Worm (Caenorhabditis elegans): ENCODE measurements around the gene C09G4.4.

Gene C09G4.4

ce11 chrIV:8506034-8506433 is 6.7 kb upstream of the C09G4.4 start:
- no peak for TF ChIP-seq che-1 (tag; optimal IDR thresholded peaks at IDR 0.05)
- TF ChIP-seq nfya-1 (tag; optimal IDR thresholded peaks at IDR 0.05) = no peak
- no peak for TF ChIP-seq unc-42 (tag; optimal IDR thresholded peaks at IDR 0.05)

- TF ChIP-seq gmeb-2 (tag; optimal IDR thresholded peaks at IDR 0.05) (no peak), pax-1 (tag; optimal IDR thresholded peaks at IDR 0.05) (no peak), npax-4 (tag; optimal IDR thresholded peaks at IDR 0.05) (no peak), K02D7.2 (tag; optimal IDR thresholded peaks at IDR 0.05) (no peak), C38D4.7 (GFP tag; optimal IDR thresholded peaks at IDR 0.05) (no peak), nhr-11 (tag; optimal IDR thresholded peaks at IDR 0.05) (no peak)
Observed at ce11 chrIV:8510534-8510933, 2.2 kb upstream of the C09G4.4 start, which contains the start of gene tag-77. tag-77 (minus strand) TSS chrIV:8510548.

DNA sequence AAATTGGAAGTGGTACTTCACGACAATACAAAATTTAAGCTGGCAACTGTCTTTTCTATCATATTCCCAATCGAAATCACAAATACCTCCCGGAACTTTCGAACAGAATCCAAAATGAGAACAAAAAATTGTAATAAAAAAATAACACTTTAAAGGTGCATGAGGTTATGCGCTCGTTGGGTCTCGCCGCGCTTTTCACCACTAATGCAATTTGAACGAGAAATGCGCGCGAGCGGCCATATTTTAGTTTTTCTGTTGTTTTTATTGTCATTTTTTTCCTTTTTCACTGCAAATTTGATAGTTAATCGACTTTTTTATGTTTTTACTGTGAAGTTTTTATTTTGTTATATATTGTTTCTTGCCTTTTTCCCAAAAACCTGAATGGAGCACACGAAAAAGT is 1.7 kb upstream of the C09G4.4 start, which contains the start of gene mes-6:
Gene mes-6, plus strand, starts transcription at position 229 of the 400 bp plus-strand sequence.
- TF ChIP-seq ceh-19 (GFP tag; optimal IDR thresholded peaks at IDR 0.05) (no peak), unc-42 (tag; optimal IDR thresholded peaks at IDR 0.05) (peak; percentile 97)

DNA sequence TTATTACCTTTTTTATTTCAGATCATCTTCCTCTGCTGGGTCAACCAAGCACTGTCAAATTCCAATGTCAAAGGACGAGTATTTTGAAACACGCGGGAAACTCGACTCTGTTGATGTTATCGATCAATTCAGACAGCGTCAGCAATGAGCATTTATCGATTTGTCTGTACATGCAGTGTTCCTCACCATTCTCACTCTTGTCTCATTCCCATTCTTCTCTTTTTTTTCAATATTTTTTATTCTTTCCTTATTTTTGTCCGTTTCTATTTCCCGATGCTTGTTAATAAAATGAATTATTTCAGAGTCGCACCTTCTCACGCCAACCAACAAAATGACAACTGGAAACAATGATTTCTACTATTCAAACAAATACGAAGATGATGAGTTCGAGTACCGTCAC is 840 bp downstream of the C09G4.4 start, which contains the start of gene cks-1:
Gene cks-1, plus strand, starts transcription at position 301 of the 400 bp plus-strand sequence.
- TF ChIP-seq F13H6.1 (tag; optimal IDR thresholded peaks at IDR 0.05) (no peak), pros-1 (tag; optimal IDR thresholded peaks at IDR 0.05) (no peak), mec-3 (tag; optimal IDR thresholded peaks at IDR 0.05; ENCODE audit: borderline replicate concordance) (no peak), pha-4 (tag; optimal IDR thresholded peaks at IDR 0.05) (no peak), C08G9.2 (tag; optimal IDR thresholded peaks at IDR 0.05) (no peak)

ce11 chrIV:8514546-8514945 is 1.8 kb downstream of the C09G4.4 start:
- TF ChIP-seq madf-2 (tag; optimal IDR thresholded peaks at IDR 0.05) (no peak), sox-4 (tag; optimal IDR thresholded peaks at IDR 0.05) (no peak), nfya-1 (tag; optimal IDR thresholded peaks at IDR 0.05) (no peak), ttx-3 (tag; optimal IDR thresholded peaks at IDR 0.05) (no peak), fkh-10 (GFP tag; optimal IDR thresholded peaks at IDR 0.05) (no peak), K02D7.2 (tag; optimal IDR thresholded peaks at IDR 0.05) (no peak), lim-6 (tag; optimal IDR thresholded peaks at IDR 0.05) (no peak), hlh-13 (GFP tag; optimal IDR thresholded peaks at IDR 0.05) (no peak), eyg-1 (tag; optimal IDR thresholded peaks at IDR 0.05) (no peak), nhr-232 (tag; optimal IDR thresholded peaks at IDR 0.05) (no peak), F13H6.1 (tag; optimal IDR thresholded peaks at IDR 0.05) (no peak), ceh-34 (tag; optimal IDR thresholded peaks at IDR 0.05) (no peak)

ce11 chrIV:8519949-8520348 is 7.2 kb downstream of the C09G4.4 start:
- TF ChIP-seq dmd-4 (tag; optimal IDR thresholded peaks at IDR 0.05; ENCODE audit: borderline replicate concordance) (no peak), C08G9.2 (tag; optimal IDR thresholded peaks at IDR 0.05) (no peak)

DNA sequence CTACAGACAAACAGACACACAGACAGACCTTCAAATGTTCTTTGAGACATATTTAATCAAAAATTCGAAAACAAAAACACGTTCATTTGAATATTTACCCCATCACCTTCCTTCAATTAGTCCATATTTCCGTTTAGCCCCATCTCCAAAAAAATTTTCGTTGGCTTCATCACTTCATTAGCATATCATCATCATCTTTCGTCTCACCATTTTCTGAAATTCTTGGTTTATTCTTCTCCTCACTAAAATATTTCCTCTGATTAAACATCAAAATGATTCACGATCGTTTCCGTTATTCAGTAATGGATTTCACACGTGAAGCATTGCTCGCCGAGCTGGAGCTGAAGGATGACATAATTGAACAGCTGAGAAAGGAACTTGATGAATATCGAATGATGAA is 7.8 kb downstream of the C09G4.4 start, which contains the start of gene pkg-2:
Gene pkg-2, plus strand, starts transcription at position 301 of the 400 bp plus-strand sequence.
- no peak for TF ChIP-seq fkh-6 (tag; optimal IDR thresholded peaks at IDR 0.05)
- no peak for TF ChIP-seq sdc-2 (tag; optimal IDR thresholded peaks at IDR 0.05)

ce11 chrIV:8523981-8524380 is 11.2 kb downstream of the C09G4.4 start:
- TF ChIP-seq K02D7.2 (tag; optimal IDR thresholded peaks at IDR 0.05) (no peak), elt-2 (tag; optimal IDR thresholded peaks at IDR 0.05) (no peak), npax-4 (tag; optimal IDR thresholded peaks at IDR 0.05) (no peak), pha-4 (tag; optimal IDR thresholded peaks at IDR 0.05) (no peak), unc-3 (GFP tag; conservative IDR thresholded peaks at IDR 0.05) (no peak), unc-3 (tag; optimal IDR thresholded peaks at IDR 0.05) (no peak)
